Fruit fly (Drosophila melanogaster) whole organism, prepupa: ENCODE results near the gene CG8260.

ENCODE experiments used
- Blimp-1 ChIP-seq: fragments of 200-800 bp; sonication (Bioruptor generic); optimal IDR thresholded peaks from 3 replicates; lab custom pipeline; 2017; ENCODE audit warnings: missing biosample characterization, missing genetic modification characterization, mild to moderate bottlenecking, moderate library complexity, missing genetic modification reagents
- CG10631 ChIP-seq: fragments of 200-800 bp; sonication (Bioruptor generic); optimal IDR thresholded peaks from 2 replicates; lab custom pipeline; 2016; ENCODE audit warnings: missing biosample characterization, missing genetic modification characterization
- CG10669 ChIP-seq: fragments of 200-800 bp; sonication (Bioruptor generic); optimal IDR thresholded peaks from 3 replicates; lab custom pipeline; 2018; ENCODE audit warnings: missing biosample characterization, mild to moderate bottlenecking, missing genetic modification characterization, moderate library complexity
- CG11294 ChIP-seq: fragments of 200-800 bp; sonication (Bioruptor generic); IDR thresholded peaks from 2 replicates; pipeline ENCODE4 v1.3.6; 2022; ENCODE audit warnings: missing biosample characterization, missing genetic modification characterization
- CG11762 ChIP-seq: fragments of 200-800 bp; sonication (Bioruptor generic); optimal IDR thresholded peaks from 3 replicates; lab custom pipeline; 2016; ENCODE audit warnings: missing biosample characterization, missing genetic modification characterization; ENCODE audit not compliant: insufficient read depth
- CG11902 ChIP-seq: fragments of 200-800 bp; sonication (Bioruptor generic); optimal IDR thresholded peaks from 3 replicates; lab custom pipeline; 2016; ENCODE audit warnings: missing biosample characterization, missing genetic modification characterization
- CG15336 ChIP-seq: fragments of 200-800 bp; sonication (Bioruptor generic); IDR thresholded peaks from 2 replicates; pipeline ENCODE4 v1.3.6; 2022; ENCODE audit warnings: missing biosample characterization, missing genetic modification characterization
- CG1621 ChIP-seq: fragments of 200-800 bp; sonication (Bioruptor generic); optimal IDR thresholded peaks from 3 replicates; lab custom pipeline; 2018; ENCODE audit warnings: missing biosample characterization, mild to moderate bottlenecking, missing genetic modification characterization
- CG16779 ChIP-seq: fragments of 200-800 bp; sonication (Bioruptor generic); optimal IDR thresholded peaks from 3 replicates; lab custom pipeline; 2017; ENCODE audit warnings: missing biosample characterization, mild to moderate bottlenecking, missing genetic modification characterization
- CG31627 ChIP-seq: fragments of 200-800 bp; sonication (Bioruptor generic); optimal IDR thresholded peaks from 3 replicates; lab custom pipeline; 2016; ENCODE audit warnings: missing biosample characterization, missing genetic modification characterization
- CG3919 ChIP-seq: fragments of 200-800 bp; sonication (Bioruptor generic); optimal IDR thresholded peaks from 3 replicates; lab custom pipeline; 2016; ENCODE audit warnings: missing biosample characterization, missing genetic modification characterization
- CG4318 ChIP-seq: fragments of 200-800 bp; sonication (Bioruptor generic); optimal IDR thresholded peaks from 3 replicates; lab custom pipeline; 2017; ENCODE audit warnings: missing biosample characterization, mild to moderate bottlenecking, missing genetic modification characterization
- CG6163 ChIP-seq: fragments of 200-800 bp; sonication (Bioruptor generic); IDR thresholded peaks from 3 replicates; pipeline ENCODE4 v1.3.6; 2022; ENCODE audit warnings: missing biosample characterization, missing genetic modification characterization
- CG6276 ChIP-seq: fragments of 200-800 bp; sonication (Bioruptor generic); optimal IDR thresholded peaks from 2 replicates; lab custom pipeline; 2017; ENCODE audit warnings: missing biosample characterization, mild to moderate bottlenecking, missing genetic modification characterization
- CG6792 ChIP-seq: fragments of 200-800 bp; sonication (Bioruptor generic); optimal IDR thresholded peaks from 3 replicates; lab custom pipeline; 2016; ENCODE audit warnings: missing biosample characterization, missing genetic modification characterization
- CG6854 ChIP-seq: fragments of 200-800 bp; sonication (Bioruptor generic); optimal IDR thresholded peaks from 2 replicates; lab custom pipeline; 2017; ENCODE audit warnings: missing biosample characterization, mild to moderate bottlenecking, missing genetic modification characterization
- CG7368 ChIP-seq: fragments of 200-800 bp; sonication (Bioruptor generic); optimal IDR thresholded peaks from 3 replicates; lab custom pipeline; 2016; ENCODE audit warnings: missing biosample characterization, missing genetic modification characterization
- CG8119 ChIP-seq: fragments of 200-800 bp; sonication (Bioruptor generic); IDR thresholded peaks from 3 replicates; pipeline ENCODE4 v1.3.6; 2022; ENCODE audit warnings: missing biosample characterization, missing genetic modification characterization
- CG8632 ChIP-seq: fragments of 200-800 bp; sonication (Bioruptor generic); optimal IDR thresholded peaks from 3 replicates; lab custom pipeline; 2016; ENCODE audit warnings: missing biosample characterization, missing genetic modification characterization
- CG9139 ChIP-seq: fragments of 200-800 bp; sonication (Bioruptor generic); optimal IDR thresholded peaks from 3 replicates; lab custom pipeline; 2017; ENCODE audit warnings: missing biosample characterization, mild to moderate bottlenecking, missing genetic modification characterization
- Eip75B ChIP-seq: fragments of 200-800 bp; sonication (Bioruptor generic); optimal IDR thresholded peaks from 3 replicates; lab custom pipeline; 2016; ENCODE audit warnings: missing biosample characterization, missing genetic modification characterization
- Eip78C ChIP-seq: fragments of 200-800 bp; sonication (Bioruptor generic); peaks from one replicate; lab custom pipeline; 2016; ENCODE audit warnings: missing biosample characterization, missing genetic modification characterization
- Ets96B ChIP-seq: fragments of 200-800 bp; optimal IDR thresholded peaks from 2 replicates; lab custom pipeline; 2019; ENCODE audit warnings: missing biosample characterization, mild to moderate bottlenecking, missing genetic modification characterization, moderate library complexity
- Gug ChIP-seq: fragments of 200-800 bp; sonication (Bioruptor generic); IDR thresholded peaks from 2 replicates; pipeline ENCODE4 v1.3.6; 2022; ENCODE audit warnings: missing biosample characterization, missing genetic modification characterization
- Hr39 ChIP-seq: fragments of 200-800 bp; sonication (Bioruptor generic); optimal IDR thresholded peaks from 2 replicates; lab custom pipeline; 2016; ENCODE audit warnings: missing biosample characterization, missing genetic modification characterization
- Lpt ChIP-seq: fragments of 200-800 bp; sonication (Bioruptor generic); optimal IDR thresholded peaks from 3 replicates; lab custom pipeline; 2016; ENCODE audit warnings: missing biosample characterization, missing genetic modification characterization
- Met ChIP-seq: fragments of 200-800 bp; sonication (Bioruptor generic); optimal IDR thresholded peaks from 3 replicates; lab custom pipeline; 2016; ENCODE audit warnings: missing biosample characterization, missing genetic modification characterization
- OdsH ChIP-seq: fragments of 200-800 bp; sonication (Bioruptor generic); optimal IDR thresholded peaks from 3 replicates; lab custom pipeline; 2016; ENCODE audit warnings: missing biosample characterization, missing genetic modification characterization
- Smox ChIP-seq: fragments of 200-800 bp; sonication (Bioruptor generic); optimal IDR thresholded peaks from 3 replicates; lab custom pipeline; 2016; ENCODE audit warnings: missing biosample characterization, missing genetic modification characterization
- Sox102F ChIP-seq: fragments of 200-800 bp; sonication (Bioruptor generic); optimal IDR thresholded peaks from 2 replicates; lab custom pipeline; 2016; ENCODE audit warnings: missing biosample characterization, mild to moderate bottlenecking, missing genetic modification characterization
- Sox14 ChIP-seq: fragments of 200-800 bp; sonication (Bioruptor generic); optimal IDR thresholded peaks from 3 replicates; lab custom pipeline; 2016; ENCODE audit warnings: missing biosample characterization, missing genetic modification characterization
- Sox15 ChIP-seq: fragments of 200-800 bp; sonication (Bioruptor generic); optimal IDR thresholded peaks from 3 replicates; lab custom pipeline; 2016; ENCODE audit warnings: missing biosample characterization, missing genetic modification characterization
- achi ChIP-seq: fragments of 200-800 bp; sonication (Bioruptor generic); optimal IDR thresholded peaks from 3 replicates; lab custom pipeline; 2016; ENCODE audit warnings: missing biosample characterization, missing genetic modification characterization
- cyc ChIP-seq: fragments of 200-800 bp; sonication (Bioruptor generic); optimal IDR thresholded peaks from 3 replicates; lab custom pipeline; 2016; ENCODE audit warnings: missing biosample characterization, missing genetic modification characterization
- esn ChIP-seq: fragments of 200-800 bp; sonication (Bioruptor generic); optimal IDR thresholded peaks from 2 replicates; lab custom pipeline; 2016; ENCODE audit warnings: missing biosample characterization, mild to moderate bottlenecking, missing genetic modification characterization, moderate library complexity
- fd59A ChIP-seq: fragments of 200-800 bp; sonication (Bioruptor generic); optimal IDR thresholded peaks from 2 replicates; lab custom pipeline; 2017; ENCODE audit warnings: missing biosample characterization, mild to moderate bottlenecking, missing genetic modification characterization, missing genetic modification reagents
- fkh ChIP-seq: fragments of 200-800 bp; sonication (Bioruptor generic); optimal IDR thresholded peaks from 3 replicates; lab custom pipeline; 2017; ENCODE audit warnings: missing biosample characterization, mild to moderate bottlenecking, missing genetic modification characterization, moderate library complexity
- lz ChIP-seq: fragments of 200-800 bp; sonication (Bioruptor generic); optimal IDR thresholded peaks from 3 replicates; lab custom pipeline; 2016; ENCODE audit warnings: missing biosample characterization, missing genetic modification characterization
- pdm3 ChIP-seq: fragments of 200-800 bp; sonication (Bioruptor generic); optimal IDR thresholded peaks from 3 replicates; lab custom pipeline; 2016; ENCODE audit warnings: missing biosample characterization, missing genetic modification characterization
- salr ChIP-seq, 2 experiments: fragments of 200-800 bp; sonication (Bioruptor generic); optimal IDR thresholded peaks; 3 replicates each; lab custom pipeline; 2016 to 2018; ENCODE audit warnings: missing biosample characterization in 2 of 2, missing genetic modification characterization in 2 of 2, mild to moderate bottlenecking in 1 of 2
- spab ChIP-seq: fragments of 200-800 bp; sonication (Bioruptor generic); optimal IDR thresholded peaks from 2 replicates; lab custom pipeline; 2017; ENCODE audit warnings: missing biosample characterization, mild to moderate bottlenecking, missing genetic modification characterization, missing genetic modification reagents
- svp ChIP-seq: fragments of 200-800 bp; sonication (Bioruptor generic); peaks from one replicate; lab custom pipeline; 2016; ENCODE audit warnings: missing biosample characterization, missing genetic modification characterization
- vri ChIP-seq: fragments of 200-800 bp; sonication (Bioruptor generic); optimal IDR thresholded peaks from 3 replicates; lab custom pipeline; 2016; ENCODE audit warnings: missing biosample characterization, mild to moderate bottlenecking, missing genetic modification characterization

The CG8260 gene

DNA sequence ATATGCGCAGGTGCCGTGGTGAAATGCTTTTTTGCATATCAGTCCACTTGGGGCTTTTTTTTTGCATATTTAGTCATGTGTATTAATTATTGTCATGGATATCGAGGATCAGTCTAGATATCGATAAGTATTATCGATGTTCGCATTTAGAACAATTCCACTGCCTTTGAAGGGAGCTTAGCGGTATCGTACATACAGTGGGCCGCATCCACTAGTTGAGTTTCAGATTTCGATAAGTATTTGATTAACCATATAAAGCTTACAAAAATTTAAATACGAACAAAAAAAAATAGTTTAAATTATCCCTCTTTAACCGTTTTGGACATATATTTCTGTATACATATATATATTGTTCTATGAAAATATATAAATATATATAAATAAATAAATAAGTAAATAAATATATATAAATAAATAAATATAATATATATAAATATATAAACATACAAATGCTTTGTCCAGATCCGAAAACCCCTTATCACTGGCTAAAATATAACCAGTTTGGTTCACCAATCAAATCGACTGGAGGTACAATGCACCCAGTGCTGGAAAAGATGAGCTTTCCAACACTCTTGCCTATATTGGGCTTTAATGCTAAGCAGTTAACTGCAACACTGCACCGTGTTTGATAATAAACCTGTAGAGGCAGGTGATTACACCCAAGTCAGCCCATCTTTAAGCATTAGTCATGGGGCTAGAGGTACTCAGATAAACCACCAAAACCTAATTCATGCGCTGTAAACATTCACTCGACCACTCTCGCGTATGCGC, 46.9 kb downstream of the CG8260 start (continued):
- TF ChIP-seq esn (peak; percentile 47), Eip75B (no peak), Gug (no peak), pdm3 (no peak), CG10631 (peak; percentile 46), Lpt (GFP tag; lab: Kevin White, UChicago) (no peak), CG4318 (GFP tag; lab: Kevin White, UChicago) (no peak), OdsH (peak; percentile 23), spab (GFP tag; lab: Kevin White, UChicago) (no peak), CG6792 (no peak), Smox (GFP tag; lab: Kevin White, UChicago) (no peak), CG9139 (GFP tag; lab: Kevin White, UChicago) (no peak), achi (GFP tag; lab: Kevin White, UChicago) (peak; percentile 38), Met (no peak), CG11294 (no peak), Sox15 (GFP tag; lab: Kevin White, UChicago) (no peak), Ets96B (tag; lab: Kevin White, UChicago) (peak; percentile 20), CG16779 (tag; lab: Kevin White, UChicago) (no peak), CG11902 (GFP tag; lab: Kevin White, UChicago) (no peak), Sox102F (GFP tag; lab: Kevin White, UChicago) (no peak), Eip78C (GFP tag; lab: Kevin White, UChicago) (peak; percentile 12), CG3919 (peak; percentile 42), Blimp-1 (no peak), Sox14 (GFP tag; lab: Kevin White, UChicago) (peak; percentile 21), CG6276 (GFP tag; lab: Kevin White, UChicago) (peak; percentile 26), CG1621 (tag; lab: Kevin White, UChicago) (no peak), Hr39 (GFP tag; lab: Kevin White, UChicago) (peak; percentile 12), cyc (GFP tag; lab: Kevin White, UChicago) (no peak), vri (GFP tag; lab: Kevin White, UChicago) (peak; percentile 52), CG31627 (GFP tag; lab: Kevin White, UChicago) (peak; percentile 13), CG7368 (GFP tag; lab: Kevin White, UChicago) (no peak), fkh (GFP tag; lab: Kevin White, UChicago) (no peak), fd59A (GFP tag; lab: Kevin White, UChicago) (no peak), CG8632 (GFP tag; lab: Kevin White, UChicago) (peak; percentile 14), CG10669 (GFP tag; lab: Kevin White, UChicago) (no peak)

- TF ChIP-seq achi (GFP tag; lab: Kevin White, UChicago) (peak; percentile 34), CG16779 (tag; lab: Kevin White, UChicago) (no peak), CG6276 (GFP tag; lab: Kevin White, UChicago) (peak; percentile 30), salr (GFP tag; optimal IDR thresholded peaks at IDR 0.05; lab: Kevin White, UChicago) (no peak), Eip78C (GFP tag; lab: Kevin White, UChicago) (peak; percentile 71), CG8119 (GFP tag; lab: Robert Waterston, UW) (0 out of 3 replicates have a peak, but pooled peaks have one; percentile 14), svp (GFP tag; lab: Kevin White, UChicago) (peak; percentile 53), CG6792 (no peak), fkh (GFP tag; lab: Kevin White, UChicago) (no peak), Sox102F (GFP tag; lab: Kevin White, UChicago) (peak; percentile 40), lz (GFP tag; lab: Kevin White, UChicago) (no peak), CG6163 (GFP tag; lab: Robert Waterston, UW) (peak; percentile 29; the same call in 1 of the 3 replicates), CG11762 (GFP tag; lab: Kevin White, UChicago) (no peak), CG15336 (GFP tag; lab: Robert Waterston, UW) (peak; percentile 29; the same call in 1 of the 2 replicates), Gug (no peak), CG6854 (GFP tag; lab: Kevin White, UChicago) (peak; percentile 56), Hr39 (GFP tag; lab: Kevin White, UChicago) (no peak), Smox (GFP tag; lab: Kevin White, UChicago) (peak; percentile 13), pdm3 (no peak), vri (GFP tag; lab: Kevin White, UChicago) (no peak), CG9139 (GFP tag; lab: Kevin White, UChicago) (peak; percentile 34), Blimp-1 (peak; percentile 22), OdsH (peak; percentile 11)
Measured at dm6 chrX:15803764-15804563, 47.8 kb downstream of the CG8260 start, which contains the start of the genes PGRP-LE and sd. Gene PGRP-LE, minus strand, starts transcription at chrX:15803880. Gene sd, plus strand, starts transcription at chrX:15804370.
